Fruit fly (Drosophila melanogaster) whole organism, adult: ENCODE data around the gene CG2747.

Source experiments
- CG11617 ChIP-seq: fragments of 200-800 bp; sonication (Bioruptor generic); optimal IDR thresholded peaks from 2 replicates; lab custom pipeline; 2017; ENCODE audit warnings: mild to moderate bottlenecking, missing biosample characterization, missing genetic modification reagents, missing genetic modification characterization
- CG12768 ChIP-seq: fragments of 200-800 bp; sonication (Bioruptor generic); optimal IDR thresholded peaks from 2 replicates; lab custom pipeline; 2017; ENCODE audit warnings: missing biosample characterization, missing genetic modification characterization, mild to moderate bottlenecking, moderate library complexity, missing genetic modification reagents
- CG5204 ChIP-seq: fragments of 200-800 bp; sonication (Bioruptor generic); optimal IDR thresholded peaks from 2 replicates; lab custom pipeline; 2016; ENCODE audit warnings: missing biosample characterization, missing genetic modification characterization
- CG7045 ChIP-seq: fragments of 200-800 bp; sonication (Bioruptor generic); optimal IDR thresholded peaks from 2 replicates; lab custom pipeline; 2017; ENCODE audit warnings: missing biosample characterization, mild to moderate bottlenecking, missing genetic modification characterization
- CG7101 ChIP-seq: fragments of 200-800 bp; sonication (Bioruptor generic); optimal IDR thresholded peaks from 2 replicates; lab custom pipeline; 2018; ENCODE audit warnings: missing biosample characterization, mild to moderate bottlenecking, missing genetic modification characterization, moderate library complexity
- Clk ChIP-seq: fragments of 200-800 bp; sonication (Bioruptor generic); optimal IDR thresholded peaks from 2 replicates; lab custom pipeline; 2017; ENCODE audit warnings: missing biosample characterization, missing genetic modification characterization
- Crg-1 ChIP-seq: fragments of 200-800 bp; sonication (Bioruptor generic); optimal IDR thresholded peaks from 2 replicates; lab custom pipeline; 2016; ENCODE audit warnings: missing biosample characterization, missing genetic modification characterization
- Hr96 ChIP-seq: fragments of 200-800 bp; sonication (Bioruptor generic); optimal IDR thresholded peaks from 2 replicates; lab custom pipeline; 2016; ENCODE audit warnings: missing biosample characterization, missing genetic modification characterization
- Mnt ChIP-seq: fragments of 200-800 bp; sonication (Bioruptor generic); optimal IDR thresholded peaks from 2 replicates; lab custom pipeline; 2016; ENCODE audit warnings: missing biosample characterization, mild to moderate bottlenecking, missing genetic modification characterization
- cic ChIP-seq: fragments of 200-800 bp; sonication (Bioruptor generic); optimal IDR thresholded peaks from 2 replicates; lab custom pipeline; 2017; ENCODE audit warnings: missing biosample characterization, mild to moderate bottlenecking, missing genetic modification characterization, moderate library complexity
- cnc ChIP-seq, 2 experiments: fragments of >200 bp; optimal IDR thresholded peaks; 2 replicates each; lab custom pipeline; 2017
- kay ChIP-seq: fragments of 200-800 bp; sonication (Bioruptor generic); peaks from one replicate; lab custom pipeline; 2016; ENCODE audit warnings: missing biosample characterization, missing genetic modification characterization, borderline replicate concordance
- tj ChIP-seq: fragments of 200-800 bp; sonication (Bioruptor generic); optimal IDR thresholded peaks from 3 replicates; lab custom pipeline; 2017; ENCODE audit warnings: missing biosample characterization, mild to moderate bottlenecking, missing genetic modification characterization, moderate library complexity
- toe ChIP-seq: fragments of 200-800 bp; sonication (Bioruptor generic); optimal IDR thresholded peaks from 2 replicates; lab custom pipeline; 2016; ENCODE audit warnings: missing biosample characterization, missing genetic modification characterization

- no peak for TF ChIP-seq tj (GFP tag; lab: Kevin White, UChicago)
- peak; percentile 11 for TF ChIP-seq Hr96 (GFP tag; lab: Kevin White, UChicago)
- TF ChIP-seq CG11617 (GFP tag; lab: Kevin White, UChicago), result no peak
- TF ChIP-seq Crg-1, result no peak
- TF ChIP-seq CG7045 (GFP tag; lab: Kevin White, UChicago), result no peak
- no peak for TF ChIP-seq cnc (optimal IDR thresholded peaks at IDR 0.05; lab: Kevin White, UChicago)
- TF ChIP-seq cic (GFP tag; lab: Kevin White, UChicago), result no peak
- TF ChIP-seq CG12768 (GFP tag; lab: Kevin White, UChicago), result no peak
- TF ChIP-seq CG7101 (tag; lab: Kevin White, UChicago), result no peak
- TF ChIP-seq CG5204 (GFP tag; lab: Kevin White, UChicago), result no peak
- TF ChIP-seq Clk, result no peak
- TF ChIP-seq kay (GFP tag; lab: Kevin White, UChicago), result no peak
- TF ChIP-seq toe (GFP tag; lab: Kevin White, UChicago), result no peak
- no peak for TF ChIP-seq Mnt (GFP tag; lab: Kevin White, UChicago)
These were observed 63.9 kb downstream of the CG2747 start for dm6 chr3R:7966544-7967264.
